Worm (Caenorhabditis elegans) whole organism, L4 larva: ENCODE results near the gene smg-4.
A peak's percentile ranks its signal among the peaks of the same experiment; 100 is the strongest.

Source experiments
- F37D6.2 ChIP-seq: sonication (generic microtip); optimal IDR thresholded peaks from 2 replicates; lab custom pipeline; 2016; ENCODE audit warnings: mild to moderate bottlenecking, missing genetic modification characterization, missing compliant biosample characterization
- R02D3.7 ChIP-seq: fragments of 150-350 bp; sonication (generic microtip); optimal IDR thresholded peaks from 3 replicates; lab custom pipeline; 2014; ENCODE audit warnings: missing biosample characterization, missing genetic modification characterization
- Y48G9A.11 ChIP-seq: fragments of 200-800 bp; sonication (Bioruptor generic); IDR thresholded peaks from 2 replicates; pipeline ENCODE4 v1.3.6; 2022; ENCODE audit warnings: missing genetic modification reagents, missing genetic modification characterization, missing compliant biosample characterization
- ZK337.2 ChIP-seq: fragments of 200-800 bp; sonication (Bioruptor generic); IDR thresholded peaks from 2 replicates; pipeline ENCODE4 v1.3.6; 2022; ENCODE audit warnings: missing genetic modification reagents, missing genetic modification characterization, missing compliant biosample characterization
- ama-1 ChIP-seq: fragments of 150-350 bp; optimal IDR thresholded peaks from 2 replicates; lab custom pipeline; 2014; ENCODE audit warnings: inconsistent platforms, mixed read lengths
- arid-1 ChIP-seq: fragments of 200-800 bp; sonication (Bioruptor generic); conservative IDR thresholded peaks from 2 replicates; pipeline ENCODE4 v1.3.6; 2022; ENCODE audit warnings: missing genetic modification reagents, missing genetic modification characterization, missing compliant biosample characterization
- ceh-62 ChIP-seq: sonication (generic microtip); optimal IDR thresholded peaks from 2 replicates; lab custom pipeline; 2017; ENCODE audit warnings: missing biosample characterization, missing genetic modification characterization
- dmd-8 ChIP-seq: fragments of 200-800 bp; sonication (Bioruptor generic); IDR thresholded peaks from 2 replicates; pipeline ENCODE4 v1.3.6; 2022; ENCODE audit warnings: missing genetic modification characterization, missing compliant biosample characterization
- duxl-1 ChIP-seq: sonication (generic microtip); optimal IDR thresholded peaks from 2 replicates; lab custom pipeline; 2016; ENCODE audit warnings: mild to moderate bottlenecking, missing genetic modification characterization, moderate library complexity, missing compliant biosample characterization; ENCODE audit not compliant: poor library complexity
- lin-15B ChIP-seq: fragments of 150-350 bp; sonication (generic microtip); optimal IDR thresholded peaks from 3 replicates; lab custom pipeline; 2014; ENCODE audit warnings: missing biosample characterization, missing genetic modification characterization
- lin-39 ChIP-seq: fragments of 150-350 bp; optimal IDR thresholded peaks from 2 replicates; lab custom pipeline; 2014; ENCODE audit warnings: missing biosample characterization, missing genetic modification reagents, missing genetic modification characterization
- madf-5 ChIP-seq, 2 experiments: fragments of 200-800 bp; sonication (Bioruptor generic); IDR thresholded peaks; 2 replicates each; pipeline ENCODE4 v1.3.6; 2022; ENCODE audit warnings: missing compliant biosample characterization in 2 of 2, missing genetic modification characterization in 2 of 2
- madf-9 ChIP-seq: fragments of 200-800 bp; sonication (Bioruptor generic); conservative IDR thresholded peaks from 2 replicates; pipeline ENCODE4 v1.3.6; 2022; ENCODE audit warnings: missing genetic modification reagents, missing genetic modification characterization, missing compliant biosample characterization
- mxl-3 ChIP-seq: fragments of 200-800 bp; sonication (Bioruptor generic); optimal IDR thresholded peaks from 2 replicates; lab custom pipeline; 2018; ENCODE audit warnings: mild to moderate bottlenecking, missing genetic modification characterization, missing compliant biosample characterization
- nhr-10 ChIP-seq: fragments of 150-350 bp; optimal IDR thresholded peaks from 2 replicates; lab custom pipeline; 2014; ENCODE audit warnings: missing biosample characterization, missing genetic modification characterization
- nhr-111 ChIP-seq: fragments of 200-800 bp; sonication (Bioruptor generic); optimal IDR thresholded peaks from 2 replicates; lab custom pipeline; 2018; ENCODE audit warnings: mild to moderate bottlenecking, missing genetic modification characterization, missing compliant biosample characterization
- nhr-28 ChIP-seq: fragments of 150-350 bp; optimal IDR thresholded peaks from 2 replicates; lab custom pipeline; 2014; ENCODE audit warnings: missing biosample characterization, missing genetic modification characterization
- nhr-77 ChIP-seq: fragments of 150-350 bp; optimal IDR thresholded peaks from 2 replicates; lab custom pipeline; 2014; ENCODE audit warnings: missing biosample characterization, missing genetic modification characterization
- rbr-2 ChIP-seq: sonication (generic microtip); optimal IDR thresholded peaks from 2 replicates; lab custom pipeline; 2016; ENCODE audit warnings: missing genotype, missing genetic modification characterization, missing compliant biosample characterization
- tra-1 ChIP-seq: fragments of 200-800 bp; sonication (Bioruptor generic); IDR thresholded peaks from 2 replicates; pipeline ENCODE4 v1.3.6; 2022; ENCODE audit warnings: missing genetic modification reagents, missing genetic modification characterization, missing compliant biosample characterization
- unc-130 ChIP-seq: sonication (generic microtip); optimal IDR thresholded peaks from 2 replicates; lab custom pipeline; 2016; ENCODE audit warnings: missing genetic modification reagents, missing genetic modification characterization, missing compliant biosample characterization
- zip-2 ChIP-seq: fragments of 150-350 bp; optimal IDR thresholded peaks from 2 replicates; lab custom pipeline; 2014; ENCODE audit warnings: missing biosample characterization, missing genetic modification characterization
- ztf-7 ChIP-seq: fragments of 150-350 bp; optimal IDR thresholded peaks from 2 replicates; lab custom pipeline; 2014; ENCODE audit warnings: missing biosample characterization, missing genetic modification characterization

smg-4 gene

DNA sequence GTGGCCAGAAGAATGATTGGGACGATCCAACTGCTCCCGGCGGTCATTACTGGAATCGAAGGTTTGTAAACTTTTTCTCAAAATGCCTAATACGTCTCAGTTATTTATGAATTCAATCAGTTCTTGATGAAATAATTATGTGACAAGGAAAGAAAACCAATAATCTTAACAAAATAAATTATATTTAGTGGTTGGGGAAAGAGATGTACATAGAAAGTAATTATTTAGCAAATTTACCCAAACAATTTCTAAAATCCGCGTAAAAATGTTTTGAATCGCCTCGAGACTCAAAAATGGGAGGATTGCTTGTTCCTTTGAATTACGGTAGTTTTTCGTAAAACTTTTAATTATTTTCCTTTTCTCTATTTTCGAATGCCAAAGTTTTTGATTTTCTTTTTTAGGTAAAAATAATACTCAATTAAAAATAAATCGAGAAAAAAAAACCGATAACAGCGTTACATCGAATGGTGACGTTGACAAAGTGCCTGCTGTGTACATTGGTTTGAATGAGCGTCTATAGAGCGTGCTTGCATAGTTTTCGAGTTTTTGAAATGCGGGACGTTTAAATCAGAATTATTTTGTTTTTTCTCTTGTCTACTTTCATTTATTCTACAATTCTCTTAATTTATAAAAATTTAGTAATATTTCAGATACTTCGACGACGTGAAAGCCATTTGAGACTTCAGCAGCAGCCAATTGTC, 47.9 kb downstream of the smg-4 start, which contains the start of the genes aagr-3 and drap-1 (continued):
- TF ChIP-seq tra-1 (no peak), ceh-62 (tag; lab: Kevin White, UChicago) (no peak), ama-1 (lab: Kevin White, UChicago) (no peak), arid-1 (no peak), madf-5 (GFP tag; IDR thresholded peaks at IDR 0.05; lab: Robert Waterston, UW) (no peak), lin-15B (no peak), dmd-8 (GFP tag; lab: Robert Waterston, UW) (no peak), madf-9 (no peak), nhr-10 (tag; lab: Kevin White, UChicago) (no peak), unc-130 (GFP tag; lab: Kevin White, UChicago) (no peak), lin-39 (tag; lab: Kevin White, UChicago) (no peak), nhr-28 (peak; percentile 57), ZK337.2 (GFP tag; lab: Robert Waterston, UW) (no peak), R02D3.7 (no peak), rbr-2 (tag; lab: Kevin White, UChicago) (peak; percentile 34), F37D6.2 (tag; lab: Kevin White, UChicago) (no peak), duxl-1 (tag; lab: Kevin White, UChicago) (no peak), zip-2 (no peak), nhr-77 (tag; lab: Kevin White, UChicago) (peak; percentile 66), Y48G9A.11 (no peak), nhr-111 (GFP tag; lab: Kevin White, UChicago) (no peak), mxl-3 (GFP tag; lab: Kevin White, UChicago) (no peak), ztf-7 (tag; lab: Kevin White, UChicago) (no peak)
